Fruit fly (Drosophila melanogaster): Measurements from ENCODE around the gene SLIRP1.
A peak's percentile ranks its signal among the peaks of the same experiment; 100 is the strongest.

SLIRP1 gene

dm6 chrX:21345036-21345500 lies 26.0 kb upstream of the SLIRP1 start, which contains the start of gene dod (continued):
- TF ChIP-seq CG31441 (GFP tag; IDR thresholded peaks at IDR 0.05) (no peak; the same call in 1 of the 2 replicates), crol (GFP tag; IDR thresholded peaks at IDR 0.05) (no peak), HLH3B (GFP tag; IDR thresholded peaks at IDR 0.05) (no peak), sna (GFP tag; IDR thresholded peaks at IDR 0.05; ENCODE audit: partially characterized antibody) (peak; percentile 68), al (GFP tag; IDR thresholded peaks at IDR 0.05) (0 out of 2 replicates have a peak, but pooled peaks have one; percentile 32), twi (tag; optimal IDR thresholded peaks at IDR 0.05) (no peak), CG11723 (GFP tag; optimal IDR thresholded peaks at IDR 0.05) (no peak), CG17186 (GFP tag; optimal IDR thresholded peaks at IDR 0.05) (peak; percentile 55), CG5180 (GFP tag; optimal IDR thresholded peaks at IDR 0.05) (no peak), CoRest (tag; optimal IDR thresholded peaks at IDR 0.05) (peak; percentile 64), CG18262 (tag; optimal IDR thresholded peaks at IDR 0.05) (peak; percentile 54), eyg (GFP tag; optimal IDR thresholded peaks at IDR 0.05) (no peak), CG7963 (GFP tag; IDR thresholded peaks at IDR 0.05; ENCODE audit: partially characterized antibody) (peak; percentile 34; the same call in 1 of the 3 replicates), Jarid2 (GFP tag; optimal IDR thresholded peaks at IDR 0.05) (no peak), CG10543 (GFP tag; optimal IDR thresholded peaks at IDR 0.05) (no peak), CG2678 (tag; optimal IDR thresholded peaks at IDR 0.05) (no peak), dysf (GFP tag; IDR thresholded peaks at IDR 0.05) (peak; percentile 49; the same call in 1 of the 3 replicates), CG2712 (tag; optimal IDR thresholded peaks at IDR 0.05) (peak; percentile 48), ap (GFP tag; IDR thresholded peaks at IDR 0.05) (no peak), sd (tag; optimal IDR thresholded peaks at IDR 0.05) (peak; percentile 93), Sry-β (GFP tag; optimal IDR thresholded peaks at IDR 0.05) (no peak), CG6654 (GFP tag; optimal IDR thresholded peaks at IDR 0.05) (no peak), pros (GFP tag; optimal IDR thresholded peaks at IDR 0.05) (no peak), salm (tag; optimal IDR thresholded peaks at IDR 0.05) (no peak), CG12071 (GFP tag; optimal IDR thresholded peaks at IDR 0.05) (no peak), CG3163 (GFP tag; optimal IDR thresholded peaks at IDR 0.05) (no peak), CG17912 (GFP tag; optimal IDR thresholded peaks at IDR 0.05) (peak; percentile 10), Nf-YA (GFP tag; IDR thresholded peaks at IDR 0.05) (no peak), shn (GFP tag; optimal IDR thresholded peaks at IDR 0.05) (peak; percentile 57), lov (optimal IDR thresholded peaks at IDR 0.05) (no peak), lov (GFP tag; IDR thresholded peaks at IDR 0.05) (no peak), aop (GFP tag; IDR thresholded peaks at IDR 0.05) (peak; percentile 40; the same call in 1 of the 2 replicates), Fer3 (tag; optimal IDR thresholded peaks at IDR 0.05) (peak; percentile 33), tin (GFP tag; optimal IDR thresholded peaks at IDR 0.05) (peak; percentile 44), CG4820 (GFP tag; optimal IDR thresholded peaks at IDR 0.05) (no peak), Lim3 (GFP tag; IDR thresholded peaks at IDR 0.05) (no peak), CG14050 (GFP tag; IDR thresholded peaks at IDR 0.05) (0 out of 3 replicates have a peak, but pooled peaks have one; percentile 14), HLH4C (GFP tag; IDR thresholded peaks at IDR 0.05; ENCODE audit: partially characterized antibody) (peak; percentile 59), nerfin-1 (tag; optimal IDR thresholded peaks at IDR 0.05) (peak; percentile 57), Pdp1 (GFP tag; optimal IDR thresholded peaks at IDR 0.05) (peak; percentile 26 to 53), ssp (GFP tag; IDR thresholded peaks at IDR 0.05) (no peak), Lhr (GFP tag; optimal IDR thresholded peaks at IDR 0.05) (peak; percentile 74), Chrac-16 (GFP tag; optimal IDR thresholded peaks at IDR 0.05) (peak; percentile 55), vfl (GFP tag; optimal IDR thresholded peaks at IDR 0.05) (no peak), CG8290 (GFP tag; optimal IDR thresholded peaks at IDR 0.05) (no peak), CG8290 (tag; optimal IDR thresholded peaks at IDR 0.05) (peak in 1 of 2 experiments; percentile 91), TFAM (GFP tag; optimal IDR thresholded peaks at IDR 0.05) (no peak), CG10565 (GFP tag; optimal IDR thresholded peaks at IDR 0.05) (no peak), cato (GFP tag; optimal IDR thresholded peaks at IDR 0.05; ENCODE audit: borderline replicate concordance) (no peak), zfh1 (GFP tag; IDR thresholded peaks at IDR 0.05) (peak; percentile 59; the same call in 2 of the 3 replicates), D19B (GFP tag; optimal IDR thresholded peaks at IDR 0.05) (no peak)

All from whole organism, embryonic.